Worm (Caenorhabditis elegans): ENCODE results near the gene C03H5.9.

- TF ChIP-seq unc-39 (tag; optimal IDR thresholded peaks at IDR 0.05) (no peak), nhr-129 (tag; optimal IDR thresholded peaks at IDR 0.05) (no peak), blmp-1 (tag; optimal IDR thresholded peaks at IDR 0.05; ENCODE audit: insufficient read depth) (no peak), sem-4 (tag; optimal IDR thresholded peaks at IDR 0.05) (no peak)
These were observed 30.7 kb upstream of the C03H5.9 start, which contains the start of gene D1069.3 for ce11 chrII:347734-348133.

Measured in whole organism, L2 larva.